Fruit fly (Drosophila melanogaster): ENCODE data around the gene rudhira.

rudhira gene

DNA sequence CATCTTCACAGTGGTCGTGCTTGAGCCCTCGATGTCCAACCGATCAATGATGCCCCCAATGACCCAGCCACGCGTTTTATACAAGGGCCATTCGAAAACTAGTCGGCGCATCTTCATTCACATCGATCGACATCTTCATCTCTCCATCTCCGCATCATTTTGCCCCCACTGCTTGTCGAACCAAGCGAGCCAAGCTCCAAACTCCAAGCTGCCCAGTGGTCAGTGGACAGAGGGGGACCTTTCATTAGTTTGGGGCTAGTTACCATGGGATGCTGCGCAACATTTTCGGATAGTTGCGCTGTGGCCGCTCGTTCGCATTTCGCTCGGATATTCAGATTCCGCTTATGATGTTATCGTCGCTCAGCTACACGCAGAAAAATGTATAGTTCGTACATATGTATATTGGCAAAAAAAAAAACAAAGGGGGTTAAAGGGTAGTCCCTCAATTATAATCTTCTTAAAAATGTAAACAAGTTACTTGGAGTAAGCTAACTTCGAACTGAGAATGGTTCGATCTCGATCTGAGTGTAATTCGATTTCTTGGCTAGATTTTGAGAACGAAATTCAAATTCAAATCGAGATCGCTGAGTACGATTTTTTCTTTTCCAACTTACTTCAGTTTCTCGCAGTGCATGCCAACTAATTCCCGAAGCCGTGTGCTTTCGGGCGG is 29.5 kb downstream of the rudhira start, which contains the start of gene CG15740 (continued):
- TF ChIP-seq Six4 (GFP tag; optimal IDR thresholded peaks at IDR 0.05), result no peak
- no peak for TF ChIP-seq Drgx (GFP tag; IDR thresholded peaks at IDR 0.05)
- TF ChIP-seq sd (tag; optimal IDR thresholded peaks at IDR 0.05), result no peak
- TF ChIP-seq lola (GFP tag; optimal IDR thresholded peaks at IDR 0.05), result no peak
- no peak for TF ChIP-seq fd64A (GFP tag; optimal IDR thresholded peaks at IDR 0.05)
- TF ChIP-seq al (GFP tag; IDR thresholded peaks at IDR 0.05), result 0 out of 2 replicates have a peak, but pooled peaks have one; percentile 20
- TF ChIP-seq disco-r (GFP tag; optimal IDR thresholded peaks at IDR 0.05), result no peak
- no peak for TF ChIP-seq ERR (GFP tag; optimal IDR thresholded peaks at IDR 0.05)
- no peak for TF ChIP-seq CG7271 (tag; optimal IDR thresholded peaks at IDR 0.05)
- peak; percentile 41 for TF ChIP-seq bcd (GFP tag; optimal IDR thresholded peaks at IDR 0.05)
- peak; percentile 62; the same call in 1 of the 3 replicates for TF ChIP-seq ci (GFP tag; IDR thresholded peaks at IDR 0.05)
- TF ChIP-seq slou (GFP tag; optimal IDR thresholded peaks at IDR 0.05), result no peak
- TF ChIP-seq unc-4 (GFP tag; IDR thresholded peaks at IDR 0.05; ENCODE audit: partially characterized antibody), result no peak
- no peak for TF ChIP-seq CG4282 (GFP tag; optimal IDR thresholded peaks at IDR 0.05)
- TF ChIP-seq CG8089 (GFP tag; optimal IDR thresholded peaks at IDR 0.05), result no peak
- TF ChIP-seq D (optimal IDR thresholded peaks at IDR 0.05), result no peak
- no peak for TF ChIP-seq D (GFP tag; optimal IDR thresholded peaks at IDR 0.05)
- TF ChIP-seq CG6272 (GFP tag; IDR thresholded peaks at IDR 0.05), result no peak
- TF ChIP-seq CG1792 (GFP tag; optimal IDR thresholded peaks at IDR 0.05), result no peak
- no peak for TF ChIP-seq Tbp (GFP tag; optimal IDR thresholded peaks at IDR 0.05)
- TF ChIP-seq CG8388 (GFP tag; optimal IDR thresholded peaks at IDR 0.05), result no peak
- no peak for TF ChIP-seq Mrtf (GFP tag; IDR thresholded peaks at IDR 0.05)
- no peak for TF ChIP-seq Dip2 (GFP tag; IDR thresholded peaks at IDR 0.05)
- TF ChIP-seq CG11723 (GFP tag; optimal IDR thresholded peaks at IDR 0.05), result no peak
- TF ChIP-seq gce (GFP tag; IDR thresholded peaks at IDR 0.05), result no peak
- no peak for TF ChIP-seq CG18262 (tag; optimal IDR thresholded peaks at IDR 0.05)
- peak; percentile 61 for TF ChIP-seq CG30403 (GFP tag; optimal IDR thresholded peaks at IDR 0.05)
- TF ChIP-seq dmrt99B (tag; optimal IDR thresholded peaks at IDR 0.05), result peak; percentile 79
- TF ChIP-seq Nf-YC (tag; optimal IDR thresholded peaks at IDR 0.05), result no peak
- peak; percentile 49 for TF ChIP-seq CG2678 (tag; optimal IDR thresholded peaks at IDR 0.05)
- TF ChIP-seq CG9932 (GFP tag; IDR thresholded peaks at IDR 0.05), result no peak
- no peak for TF ChIP-seq zfh2 (GFP tag; optimal IDR thresholded peaks at IDR 0.05)
- TF ChIP-seq CG10543 (GFP tag; optimal IDR thresholded peaks at IDR 0.05), result no peak
- no peak for TF ChIP-seq MESR4 (GFP tag; optimal IDR thresholded peaks at IDR 0.05)
- TF ChIP-seq B-H1 (GFP tag; IDR thresholded peaks at IDR 0.05), result no peak; the same call in 2 of the 3 replicates
- TF ChIP-seq Lhr (GFP tag; optimal IDR thresholded peaks at IDR 0.05), result no peak
- TF ChIP-seq CG2202 (tag; optimal IDR thresholded peaks at IDR 0.05), result no peak
- no peak for TF ChIP-seq tll (GFP tag; optimal IDR thresholded peaks at IDR 0.05)
- peak; percentile 46 for TF ChIP-seq pum (GFP tag; optimal IDR thresholded peaks at IDR 0.05)
- no peak for TF ChIP-seq CG1647 (GFP tag; optimal IDR thresholded peaks at IDR 0.05)
- TF ChIP-seq PHDP (tag; optimal IDR thresholded peaks at IDR 0.05), result peak; percentile 28
- no peak for TF ChIP-seq pfk (GFP tag; optimal IDR thresholded peaks at IDR 0.05)
- no peak for TF ChIP-seq CG12236 (GFP tag; optimal IDR thresholded peaks at IDR 0.05)
- peak; percentile 84 for TF ChIP-seq Med (GFP tag)
- TF ChIP-seq caup (GFP tag; optimal IDR thresholded peaks at IDR 0.05; ENCODE audit: severe bottlenecking), result peak; percentile 14
- no peak for TF ChIP-seq fu2 (GFP tag; optimal IDR thresholded peaks at IDR 0.05)
- no peak for TF ChIP-seq CG7987 (GFP tag; optimal IDR thresholded peaks at IDR 0.05)
- peak; percentile 53 for TF ChIP-seq gem (tag; optimal IDR thresholded peaks at IDR 0.05)
- TF ChIP-seq CG3838 (GFP tag; optimal IDR thresholded peaks at IDR 0.05), result no peak
- TF ChIP-seq CG3281 (GFP tag; optimal IDR thresholded peaks at IDR 0.05), result no peak

Data from whole organism, embryonic.